Fruit fly (Drosophila melanogaster) whole organism, embryonic: ENCODE results near the gene CG5160.

ENCODE experiments used
- Atf-2 ChIP-seq: fragments of 200-800 bp; sonication (Bioruptor generic); optimal IDR thresholded peaks from 2 replicates; lab custom pipeline; 2016; ENCODE audit warnings: missing biosample characterization, missing genetic modification characterization
- CG11247 ChIP-seq: fragments of 200-800 bp; sonication (Bioruptor generic); IDR thresholded peaks from 2 replicates; pipeline ENCODE4 v1.3.6; 2022; ENCODE audit warnings: missing biosample characterization, missing genetic modification characterization
- CG12219 ChIP-seq: fragments of 200-800 bp; sonication (Bioruptor generic); optimal IDR thresholded peaks from 3 replicates; lab custom pipeline; 2018; ENCODE audit warnings: missing biosample characterization, mild to moderate bottlenecking, missing genetic modification characterization
- CG12299 ChIP-seq: fragments of 200-800 bp; sonication (Bioruptor generic); optimal IDR thresholded peaks from 2 replicates; lab custom pipeline; 2018; ENCODE audit warnings: missing biosample characterization, mild to moderate bottlenecking, missing genetic modification characterization
- CG12942 ChIP-seq: fragments of 200-800 bp; sonication (Bioruptor generic); optimal IDR thresholded peaks from 3 replicates; lab custom pipeline; 2016; ENCODE audit warnings: missing biosample characterization, missing genetic modification characterization
- CG13123 ChIP-seq: fragments of 200-800 bp; sonication (Bioruptor generic); optimal IDR thresholded peaks from 2 replicates; lab custom pipeline; 2016; ENCODE audit warnings: missing biosample characterization, missing genetic modification characterization
- CG13287 ChIP-seq: fragments of 200-800 bp; sonication (Bioruptor generic); IDR thresholded peaks from 2 replicates; pipeline ENCODE4 v1.3.6; 2022; ENCODE audit warnings: missing biosample characterization, missing genetic modification characterization; ENCODE audit not compliant: partially characterized antibody
- CG13296 ChIP-seq: fragments of 200-800 bp; sonication (Bioruptor generic); optimal IDR thresholded peaks from 3 replicates; lab custom pipeline; 2018; ENCODE audit warnings: missing biosample characterization, mild to moderate bottlenecking, missing genetic modification characterization
- CG13775 ChIP-seq: fragments of 200-800 bp; sonication (Bioruptor generic); optimal IDR thresholded peaks from 3 replicates; lab custom pipeline; 2017; ENCODE audit warnings: missing biosample characterization, mild to moderate bottlenecking, missing genetic modification characterization
- CG1647 ChIP-seq: fragments of 200-800 bp; sonication (Bioruptor generic); optimal IDR thresholded peaks from 3 replicates; lab custom pipeline; 2016; ENCODE audit warnings: missing biosample characterization, missing genetic modification characterization
- CG16779 ChIP-seq: fragments of 200-800 bp; sonication (Bioruptor generic); IDR thresholded peaks from 2 replicates; pipeline ENCODE4 v1.3.6; 2022; ENCODE audit warnings: missing biosample characterization, missing genetic modification characterization
- CG18619 ChIP-seq: fragments of 200-800 bp; sonication (Bioruptor generic); optimal IDR thresholded peaks from 3 replicates; lab custom pipeline; 2017; ENCODE audit warnings: missing biosample characterization, mild to moderate bottlenecking, missing genetic modification characterization
- CG2875 ChIP-seq: fragments of 200-800 bp; sonication (Bioruptor generic); optimal IDR thresholded peaks from 2 replicates; lab custom pipeline; 2017; ENCODE audit warnings: missing biosample characterization, mild to moderate bottlenecking, missing genetic modification characterization, missing genetic modification reagents
- CG30431 ChIP-seq: fragments of 200-800 bp; sonication (Bioruptor generic); optimal IDR thresholded peaks from 2 replicates; lab custom pipeline; 2017; ENCODE audit warnings: missing biosample characterization, missing genetic modification characterization
- CG34376 ChIP-seq: fragments of 200-800 bp; sonication (Bioruptor generic); optimal IDR thresholded peaks from 2 replicates; lab custom pipeline; 2018; ENCODE audit warnings: missing biosample characterization, mild to moderate bottlenecking, missing genetic modification characterization
- CG43689 ChIP-seq: fragments of 200-800 bp; sonication (Bioruptor generic); IDR thresholded peaks from 2 replicates; pipeline ENCODE4 v1.3.6; 2022; ENCODE audit warnings: missing biosample characterization, missing genetic modification characterization
- CG5245 ChIP-seq: fragments of 200-800 bp; sonication (Bioruptor generic); optimal IDR thresholded peaks from 3 replicates; lab custom pipeline; 2016; ENCODE audit warnings: missing biosample characterization, missing genetic modification characterization
- CG6175 ChIP-seq: fragments of 200-800 bp; sonication (Bioruptor generic); IDR thresholded peaks from 3 replicates; pipeline ENCODE4 v1.3.6; 2022; ENCODE audit warnings: missing biosample characterization, missing genetic modification characterization
- CG6813 ChIP-seq: fragments of 200-800 bp; sonication (Bioruptor generic); optimal IDR thresholded peaks from 2 replicates; lab custom pipeline; 2017; ENCODE audit warnings: missing biosample characterization, missing genetic modification characterization, mild to moderate bottlenecking, moderate library complexity, missing genetic modification reagents
- CG8281 ChIP-seq: fragments of 200-800 bp; sonication (Bioruptor generic); optimal IDR thresholded peaks from 2 replicates; lab custom pipeline; 2018; ENCODE audit warnings: missing biosample characterization, mild to moderate bottlenecking, missing genetic modification characterization, moderate library complexity
- CG8765 ChIP-seq: fragments of 200-800 bp; sonication (Bioruptor generic); IDR thresholded peaks from 2 replicates; pipeline ENCODE4 v1.3.6; 2022; ENCODE audit warnings: missing biosample characterization, missing genetic modification characterization
- Dek ChIP-seq: fragments of 200-800 bp; sonication (Bioruptor generic); optimal IDR thresholded peaks from 3 replicates; lab custom pipeline; 2019; ENCODE audit warnings: missing biosample characterization, mild to moderate bottlenecking, missing genetic modification characterization, moderate library complexity
- Drgx ChIP-seq: fragments of 200-800 bp; sonication (Bioruptor generic); IDR thresholded peaks from 2 replicates; pipeline ENCODE4 v1.3.6; 2022; ENCODE audit warnings: missing biosample characterization, missing genetic modification characterization
- HLH3B ChIP-seq: fragments of 200-800 bp; sonication (Bioruptor generic); IDR thresholded peaks from 2 replicates; pipeline ENCODE4 v1.3.6; 2022; ENCODE audit warnings: missing biosample characterization, missing genetic modification characterization
- Lim3 ChIP-seq: fragments of 200-800 bp; sonication (Bioruptor generic); IDR thresholded peaks from 2 replicates; pipeline ENCODE4 v1.3.6; 2022; ENCODE audit warnings: missing biosample characterization, missing genetic modification characterization
- MBD-R2 ChIP-seq: fragments of 200-800 bp; sonication (Bioruptor generic); IDR thresholded peaks from 2 replicates; pipeline ENCODE4 v1.3.6; 2022; ENCODE audit warnings: missing biosample characterization, missing genetic modification characterization
- Mes4 ChIP-seq: fragments of 200-800 bp; sonication (Bioruptor generic); optimal IDR thresholded peaks from 2 replicates; lab custom pipeline; 2016; ENCODE audit warnings: missing biosample characterization, missing genetic modification characterization
- NC2β ChIP-seq: fragments of 200-800 bp; sonication (Bioruptor generic); optimal IDR thresholded peaks from 2 replicates; lab custom pipeline; 2016; ENCODE audit warnings: missing biosample characterization, missing genetic modification characterization
- NfI ChIP-seq: fragments of 200-800 bp; sonication (Bioruptor generic); optimal IDR thresholded peaks from 3 replicates; lab custom pipeline; 2018; ENCODE audit warnings: missing biosample characterization, mild to moderate bottlenecking, missing genetic modification characterization, moderate library complexity
- Xbp1 ChIP-seq: fragments of 200-800 bp; sonication (Bioruptor generic); optimal IDR thresholded peaks from 3 replicates; lab custom pipeline; 2016; ENCODE audit warnings: missing biosample characterization, mild to moderate bottlenecking, missing genetic modification characterization
- Xrp1 ChIP-seq: fragments of 200-800 bp; sonication (Bioruptor generic); IDR thresholded peaks from 2 replicates; pipeline ENCODE4 v1.3.6; 2022; ENCODE audit warnings: missing biosample characterization, missing genetic modification characterization
- amos ChIP-seq: fragments of 200-800 bp; sonication (Bioruptor generic); IDR thresholded peaks from 2 replicates; pipeline ENCODE4 v1.3.6; 2022; ENCODE audit warnings: missing biosample characterization, missing genetic modification characterization; ENCODE audit not compliant: partially characterized antibody
- az2 ChIP-seq: fragments of 200-800 bp; sonication (Bioruptor generic); optimal IDR thresholded peaks from 3 replicates; lab custom pipeline; 2016; ENCODE audit warnings: missing biosample characterization, missing genetic modification characterization
- bab2 ChIP-seq: fragments of 200-800 bp; sonication (Bioruptor generic); optimal IDR thresholded peaks from 2 replicates; lab custom pipeline; 2016; ENCODE audit warnings: missing biosample characterization, missing genetic modification characterization
- bbx ChIP-seq: fragments of 200-800 bp; sonication (Bioruptor generic); IDR thresholded peaks from 2 replicates; pipeline ENCODE4 v1.3.6; 2022; ENCODE audit warnings: missing biosample characterization, missing genetic modification characterization; ENCODE audit not compliant: partially characterized antibody
- bowl ChIP-seq: fragments of 200-800 bp; sonication (Bioruptor generic); IDR thresholded peaks from 2 replicates; pipeline ENCODE4 v1.3.6; 2022; ENCODE audit warnings: missing biosample characterization, missing genetic modification characterization
- cg ChIP-seq: fragments of 200-800 bp; sonication (Bioruptor generic); optimal IDR thresholded peaks from 3 replicates; lab custom pipeline; 2019; ENCODE audit warnings: missing biosample characterization, mild to moderate bottlenecking, missing genetic modification characterization, moderate library complexity
- ci ChIP-seq: fragments of 200-800 bp; sonication (Bioruptor generic); IDR thresholded peaks from 3 replicates; pipeline ENCODE4 v1.3.6; 2022; ENCODE audit warnings: missing biosample characterization, missing genetic modification characterization
- dm ChIP-seq: fragments of 200-800 bp; sonication (Bioruptor generic); optimal IDR thresholded peaks from 3 replicates; lab custom pipeline; 2016; ENCODE audit warnings: missing biosample characterization, missing genetic modification characterization
- eyg ChIP-seq: fragments of 200-800 bp; sonication (Bioruptor generic); optimal IDR thresholded peaks from 3 replicates; lab custom pipeline; 2016; ENCODE audit warnings: missing biosample characterization, missing genetic modification characterization
- ind ChIP-seq: fragments of 200-800 bp; sonication (Bioruptor generic); optimal IDR thresholded peaks from 3 replicates; lab custom pipeline; 2016; ENCODE audit warnings: missing biosample characterization, missing genetic modification characterization
- inv ChIP-seq: fragments of 200-800 bp; sonication (Bioruptor generic); IDR thresholded peaks from 2 replicates; pipeline ENCODE4 v1.3.6; 2022; ENCODE audit warnings: missing biosample characterization, missing genetic modification characterization; ENCODE audit not compliant: partially characterized antibody
- mirr ChIP-seq: fragments of 200-800 bp; sonication (Bioruptor generic); optimal IDR thresholded peaks from 3 replicates; lab custom pipeline; 2018; ENCODE audit warnings: missing biosample characterization, mild to moderate bottlenecking, missing genetic modification characterization
- nerfin-2 ChIP-seq: fragments of 200-800 bp; sonication (Bioruptor generic); IDR thresholded peaks from 2 replicates; pipeline ENCODE4 v1.3.6; 2022; ENCODE audit warnings: missing biosample characterization, missing genetic modification characterization; ENCODE audit not compliant: partially characterized antibody
- pfk ChIP-seq: fragments of 200-800 bp; sonication (Bioruptor generic); optimal IDR thresholded peaks from 2 replicates; lab custom pipeline; 2018; ENCODE audit warnings: missing biosample characterization, mild to moderate bottlenecking, missing genetic modification characterization, moderate library complexity
- scrt ChIP-seq: fragments of 200-800 bp; sonication (Bioruptor generic); optimal IDR thresholded peaks from 2 replicates; lab custom pipeline; 2018; ENCODE audit warnings: missing biosample characterization, mild to moderate bottlenecking, missing genetic modification characterization, moderate library complexity
- shn ChIP-seq: fragments of 200-800 bp; sonication (Bioruptor generic); optimal IDR thresholded peaks from 3 replicates; lab custom pipeline; 2016; ENCODE audit warnings: missing biosample characterization, missing genetic modification characterization
- ssp ChIP-seq: fragments of 200-800 bp; sonication (Bioruptor generic); IDR thresholded peaks from 2 replicates; pipeline ENCODE4 v1.3.6; 2022; ENCODE audit warnings: missing biosample characterization, missing genetic modification characterization
- zfh2 ChIP-seq: fragments of 200-800 bp; sonication (Bioruptor generic); optimal IDR thresholded peaks from 2 replicates; lab custom pipeline; 2016; ENCODE audit warnings: missing biosample characterization, missing genetic modification characterization

CG5160 gene

DNA sequence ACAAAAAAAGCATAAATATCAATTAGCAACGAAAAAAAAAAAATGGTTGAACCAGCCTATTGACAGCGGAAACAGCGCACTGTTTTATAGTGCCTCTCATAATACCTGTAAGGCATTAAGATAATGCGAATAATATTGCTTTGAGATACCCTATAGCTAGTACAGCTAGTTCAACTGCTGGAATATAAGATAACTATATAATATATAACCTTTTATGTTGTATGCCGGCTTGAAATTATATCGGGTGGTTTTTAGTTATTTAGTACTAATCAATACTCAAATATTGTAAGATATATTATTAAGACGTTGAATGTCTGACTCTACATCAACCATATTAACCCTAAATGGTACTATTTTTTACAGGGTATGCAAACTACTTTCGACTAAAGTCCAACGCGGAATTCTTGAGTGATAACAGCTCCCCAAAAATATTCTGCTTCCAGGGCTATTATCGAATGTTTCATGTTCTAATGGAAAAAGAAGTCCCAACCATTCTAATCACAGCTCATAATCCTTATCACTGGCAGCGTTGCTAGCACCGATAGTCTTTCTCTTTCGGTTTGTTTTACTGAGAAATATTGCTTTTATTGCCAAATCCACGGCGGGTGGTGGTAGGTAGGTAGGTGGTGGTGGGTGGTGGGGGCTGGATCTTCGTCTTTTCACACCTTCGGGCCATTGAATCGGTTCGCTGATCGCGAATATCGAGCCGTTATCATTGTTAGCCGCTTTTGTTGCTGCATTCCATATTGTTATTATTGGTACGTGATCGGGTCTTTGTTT is 35.6 kb upstream of the CG5160 start (continued):
- TF ChIP-seq NfI (GFP tag; lab: Kevin White, UChicago) (peak; percentile 70), CG18619 (GFP tag; lab: Kevin White, UChicago) (peak; percentile 74), Lim3 (GFP tag; lab: Robert Waterston, UW) (no peak), HLH3B (GFP tag; lab: Robert Waterston, UW) (peak; percentile 85), CG13775 (peak; percentile 68), CG12219 (GFP tag; lab: Kevin White, UChicago) (peak; percentile 58), nerfin-2 (GFP tag; lab: Robert Waterston, UW) (no peak), CG1647 (GFP tag; lab: Kevin White, UChicago) (no peak), CG6175 (peak; percentile 24; the same call in 1 of the 3 replicates), eyg (GFP tag; lab: Kevin White, UChicago) (no peak), az2 (GFP tag; lab: Kevin White, UChicago) (no peak), bowl (GFP tag; lab: Robert Waterston, UW) (peak; percentile 73), mirr (GFP tag; lab: Kevin White, UChicago) (peak; percentile 82), CG2875 (GFP tag; lab: Kevin White, UChicago) (peak; percentile 26), ind (GFP tag; lab: Kevin White, UChicago) (no peak), ci (GFP tag; lab: Robert Waterston, UW) (peak; percentile 75; the same call in 2 of the 3 replicates), CG12299 (tag; lab: Kevin White, UChicago) (peak; percentile 85), MBD-R2 (GFP tag; lab: Robert Waterston, UW) (peak; percentile 75; the same call in 1 of the 2 replicates), inv (GFP tag; lab: Robert Waterston, UW) (no peak), scrt (GFP tag; lab: Kevin White, UChicago) (peak; percentile 59), CG12942 (no peak), bab2 (GFP tag; lab: Kevin White, UChicago) (peak; percentile 53), cg (GFP tag; lab: Kevin White, UChicago) (no peak), CG5245 (no peak), Atf-2 (GFP tag; lab: Kevin White, UChicago) (no peak), pfk (GFP tag; lab: Kevin White, UChicago) (no peak), Xrp1 (peak; percentile 71), dm (GFP tag; lab: Kevin White, UChicago) (no peak), shn (GFP tag; lab: Kevin White, UChicago) (no peak), Dek (tag; lab: Kevin White, UChicago) (peak; percentile 91), CG13123 (no peak), CG13287 (GFP tag; lab: Robert Waterston, UW) (no peak), CG11247 (GFP tag; lab: Robert Waterston, UW) (peak; percentile 83), Mes4 (GFP tag; lab: Kevin White, UChicago) (no peak), CG34376 (GFP tag; lab: Kevin White, UChicago) (peak; percentile 37), amos (no peak), CG8765 (GFP tag; lab: Robert Waterston, UW) (peak; percentile 36; the same call in 1 of the 2 replicates), CG43689 (0 out of 2 replicates have a peak, but pooled peaks have one; percentile 24), NC2β (no peak), CG6813 (GFP tag; lab: Kevin White, UChicago) (peak; percentile 48), Drgx (GFP tag; lab: Robert Waterston, UW) (peak; percentile 53; the same call in 1 of the 2 replicates), CG30431 (GFP tag; lab: Kevin White, UChicago) (no peak), bbx (GFP tag; lab: Robert Waterston, UW) (no peak), zfh2 (GFP tag; lab: Kevin White, UChicago) (peak; percentile 40), CG8281 (tag; lab: Kevin White, UChicago) (no peak), ssp (GFP tag; lab: Robert Waterston, UW) (peak; percentile 68), CG13296 (GFP tag; lab: Kevin White, UChicago) (peak; percentile 63), CG16779 (GFP tag; lab: Robert Waterston, UW) (0 out of 2 replicates have a peak, but pooled peaks have one; percentile 16), Xbp1 (GFP tag; lab: Kevin White, UChicago) (peak; percentile 59)
